Fruit fly (Drosophila melanogaster) whole organism, embryonic: Measurements from ENCODE around the gene CG7342.

ENCODE experiments used
- BEAF-32 ChIP-seq: fragments of 200-800 bp; sonication (Bioruptor generic); optimal IDR thresholded peaks from 3 replicates; lab custom pipeline; 2017; ENCODE audit warnings: missing biosample characterization, missing genetic modification characterization, mild to moderate bottlenecking, moderate library complexity, missing genetic modification reagents
- CG10462 ChIP-seq: fragments of 200-800 bp; sonication (Bioruptor generic); optimal IDR thresholded peaks from 2 replicates; lab custom pipeline; 2016; ENCODE audit warnings: missing biosample characterization, missing genetic modification characterization
- CG15514 ChIP-seq: fragments of 200-800 bp; sonication (Bioruptor generic); optimal IDR thresholded peaks from 3 replicates; lab custom pipeline; 2017; ENCODE audit warnings: missing biosample characterization, missing genetic modification characterization, mild to moderate bottlenecking, moderate library complexity, missing genetic modification reagents
- Taf1 ChIP-seq: fragments of 200-800 bp; sonication (Bioruptor generic); IDR thresholded peaks from 2 replicates; pipeline ENCODE4 v1.3.6; 2022; ENCODE audit warnings: missing biosample characterization, missing genetic modification characterization
- emc ChIP-seq: fragments of 200-800 bp; sonication (Bioruptor generic); optimal IDR thresholded peaks from 2 replicates; lab custom pipeline; 2016; ENCODE audit warnings: missing biosample characterization, missing genetic modification characterization
- ewg ChIP-seq: fragments of 200-800 bp; sonication (Bioruptor generic); optimal IDR thresholded peaks from 3 replicates; lab custom pipeline; 2017; ENCODE audit warnings: mild to moderate bottlenecking, missing biosample characterization, missing genetic modification reagents, missing genetic modification characterization
- eyg ChIP-seq: fragments of 200-800 bp; sonication (Bioruptor generic); optimal IDR thresholded peaks from 3 replicates; lab custom pipeline; 2016; ENCODE audit warnings: missing biosample characterization, missing genetic modification characterization
- sens-2 ChIP-seq: fragments of 200-800 bp; sonication (Bioruptor generic); IDR thresholded peaks from 2 replicates; pipeline ENCODE4 v1.3.6; 2022; ENCODE audit warnings: missing biosample characterization, missing genetic modification characterization

dm6 chr3R:19571938-19572337 is 31.2 kb upstream of the CG7342 start:
- TF ChIP-seq BEAF-32, result no peak
- no peak for TF ChIP-seq CG15514 (GFP tag; lab: Kevin White, UChicago)
- no peak for TF ChIP-seq eyg (GFP tag; lab: Kevin White, UChicago)
- TF ChIP-seq emc (GFP tag; lab: Kevin White, UChicago), result no peak
- no peak for TF ChIP-seq CG10462 (GFP tag; lab: Kevin White, UChicago)
- TF ChIP-seq Taf1 (GFP tag; lab: Robert Waterston, UW), result no peak
- TF ChIP-seq ewg (GFP tag; lab: Kevin White, UChicago), result no peak
- TF ChIP-seq sens-2 (GFP tag; lab: Robert Waterston, UW), result no peak
